Fruit fly (Drosophila melanogaster): ENCODE measurements around the gene Ude.

DNA sequence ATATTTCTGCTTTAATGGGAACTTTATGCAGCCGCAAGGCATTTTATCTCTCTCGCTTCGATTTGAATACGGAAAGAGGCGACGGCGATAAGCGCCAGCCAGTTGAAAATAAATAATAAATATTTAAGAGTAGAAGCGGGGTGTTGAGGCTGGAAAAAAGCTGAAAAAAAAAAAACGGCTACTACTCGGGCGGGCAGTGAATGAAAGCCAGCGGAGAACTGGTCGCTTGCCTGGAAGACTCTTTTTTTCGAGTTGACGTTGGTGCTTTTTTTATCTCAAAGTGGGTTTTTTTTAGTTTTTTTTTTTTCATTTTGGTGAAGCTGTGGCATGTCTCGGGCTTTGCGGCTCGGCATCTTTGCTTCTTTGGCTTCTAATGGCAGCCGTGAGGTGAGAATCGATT is 26.0 kb downstream of the Ude start:
- no peak for TF ChIP-seq psq (optimal IDR thresholded peaks at IDR 0.05)
- no peak for TF ChIP-seq Myc (optimal IDR thresholded peaks at IDR 0.05)
